Fruit fly (Drosophila melanogaster) S2 (cell line): ENCODE measurements around the gene CG6686.

ENCODE experiments used
- CG8478 ChIP-seq: fragments of >200 bp; optimal IDR thresholded peaks from 2 replicates; lab custom pipeline; 2018
- CTCF ChIP-seq, 2 experiments: fragments of >200 bp; optimal IDR thresholded peaks; 2 replicates each; lab custom pipeline; 2018

Gene CG6686

DNA sequence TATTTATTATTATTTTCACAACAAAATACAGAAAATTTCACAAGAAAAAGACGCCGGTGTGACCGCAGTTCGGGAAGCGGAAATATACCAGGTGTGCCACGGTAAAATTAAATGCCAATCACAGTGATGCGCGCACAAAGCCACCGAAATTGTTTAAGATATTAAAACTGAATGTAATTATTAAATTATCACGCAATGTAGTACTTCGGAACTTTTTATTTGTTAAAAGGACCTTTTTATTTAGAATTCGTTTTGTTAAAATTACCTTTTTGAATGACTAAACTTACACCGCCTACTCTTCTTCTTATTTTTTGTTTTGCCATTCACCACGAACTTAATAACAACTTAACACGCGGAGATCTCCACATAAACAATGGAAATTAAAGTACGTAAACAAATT is at the start of gene CG6686, which contains the start of gene CG34163:
Gene CG6686, minus strand, starts transcription at position 95 of the 400 bp plus-strand sequence.
Gene CG34163, plus strand, starts transcription at position 326 of the 400 bp plus-strand sequence.
- TF ChIP-seq CTCF (optimal IDR thresholded peaks at IDR 0.05; lab: Kevin White, UChicago), result no peak
- no peak for TF ChIP-seq CG8478

DNA sequence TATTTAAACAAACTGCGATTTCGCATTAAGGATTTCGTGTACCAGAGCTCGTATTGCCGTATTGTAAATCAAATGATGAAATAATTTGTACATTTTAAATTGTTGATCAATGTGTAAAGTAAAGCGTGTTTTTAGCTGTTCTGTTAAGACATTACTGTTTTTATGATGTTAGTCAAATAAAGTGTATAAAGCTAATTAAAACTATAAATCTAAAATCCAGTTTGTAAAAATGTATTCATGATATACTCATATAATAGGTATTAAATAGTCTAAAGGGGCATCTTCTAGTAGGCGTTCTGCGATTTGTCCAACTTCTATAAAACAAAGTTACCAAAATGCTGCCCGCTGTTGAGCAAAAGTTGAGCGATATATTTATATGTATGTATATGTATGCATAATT is 46.1 kb upstream of the CG6686 start, which contains the start of gene CG18788:
Gene CG18788, plus strand, starts transcription at position 301 of the 400 bp plus-strand sequence.
- TF ChIP-seq CG8478 (no peak), CTCF (optimal IDR thresholded peaks at IDR 0.05; lab: Kevin White, UChicago) (no peak)

DNA sequence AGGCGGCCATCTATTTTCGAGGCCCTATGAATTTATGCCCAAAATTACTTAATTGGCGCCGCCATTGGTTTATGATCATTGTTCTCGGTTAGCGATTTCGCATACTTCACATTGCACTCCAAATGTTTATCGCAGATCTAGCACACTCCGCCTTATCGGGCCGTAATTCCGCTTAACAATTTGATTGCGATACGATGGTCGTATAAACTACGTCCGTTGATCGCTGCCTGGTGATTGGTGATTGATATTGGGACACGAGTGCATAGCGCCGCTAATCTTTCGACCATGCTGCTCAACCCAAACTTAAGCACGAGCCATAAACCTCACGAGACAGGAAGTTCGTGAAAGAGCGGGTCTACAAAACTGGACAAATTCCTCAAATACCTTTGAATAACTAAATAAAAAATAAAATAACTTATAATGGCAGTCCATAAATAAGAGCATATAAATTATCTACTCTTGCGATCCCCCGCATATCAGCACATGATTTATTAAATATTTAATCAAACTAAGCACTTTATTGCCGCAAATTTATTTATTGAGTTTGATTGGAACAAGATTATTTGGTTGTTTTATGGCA is 42.8 kb upstream of the CG6686 start:
- TF ChIP-seq CG8478, result no peak
- no peak for TF ChIP-seq CTCF (optimal IDR thresholded peaks at IDR 0.05; lab: Kevin White, UChicago)

DNA sequence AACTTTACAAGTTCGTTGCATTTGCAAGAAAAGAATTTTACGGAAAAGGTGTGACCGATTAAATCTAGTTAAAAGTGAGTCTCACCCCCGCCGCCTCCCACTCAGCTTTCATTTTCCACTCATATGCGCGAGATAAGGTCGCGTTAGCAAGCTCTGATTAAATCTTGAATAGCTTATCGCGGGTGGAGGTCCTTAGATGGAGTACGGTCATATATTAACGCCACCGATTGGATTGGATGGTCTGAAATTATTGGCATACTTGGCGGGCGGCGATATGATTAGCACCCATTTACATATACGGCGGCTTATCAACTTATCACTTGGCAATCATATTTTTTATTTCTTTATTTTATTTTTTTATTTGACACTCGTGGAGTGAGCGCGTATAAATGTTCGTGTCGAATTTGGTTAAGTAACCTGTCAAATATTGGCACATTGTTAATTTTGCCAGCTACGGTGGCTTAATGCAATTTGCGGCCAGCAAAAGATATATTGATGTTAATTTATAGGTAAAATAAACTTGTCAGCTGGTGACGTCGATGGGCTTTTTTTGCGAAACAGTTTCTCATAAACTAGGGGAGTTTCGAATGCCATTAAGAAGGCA is 41.9 kb upstream of the CG6686 start:
- TF ChIP-seq CG8478 (no peak), CTCF (optimal IDR thresholded peaks at IDR 0.05; lab: Kevin White, UChicago) (no peak)

DNA sequence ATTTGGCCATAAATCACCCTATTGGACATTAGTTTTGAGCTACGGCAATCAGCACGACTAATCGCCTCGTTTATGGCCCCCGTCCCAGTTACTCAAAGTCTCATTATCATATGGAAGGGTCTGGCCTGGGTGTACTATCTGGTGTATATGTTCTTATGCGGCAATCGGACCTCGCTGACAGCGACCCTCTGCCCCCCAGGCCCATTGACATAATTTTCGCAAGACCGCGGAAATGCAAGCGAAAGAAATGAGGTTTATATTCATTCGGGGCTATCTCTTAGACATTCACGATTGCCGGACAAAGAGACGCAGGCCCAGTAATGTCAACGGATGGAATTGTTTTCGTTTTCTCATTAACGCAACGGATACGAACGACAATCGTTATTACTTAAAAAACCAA is 41.0 kb upstream of the CG6686 start:
- TF ChIP-seq CG8478 (no peak), CTCF (optimal IDR thresholded peaks at IDR 0.05; lab: Kevin White, UChicago) (no peak)

DNA sequence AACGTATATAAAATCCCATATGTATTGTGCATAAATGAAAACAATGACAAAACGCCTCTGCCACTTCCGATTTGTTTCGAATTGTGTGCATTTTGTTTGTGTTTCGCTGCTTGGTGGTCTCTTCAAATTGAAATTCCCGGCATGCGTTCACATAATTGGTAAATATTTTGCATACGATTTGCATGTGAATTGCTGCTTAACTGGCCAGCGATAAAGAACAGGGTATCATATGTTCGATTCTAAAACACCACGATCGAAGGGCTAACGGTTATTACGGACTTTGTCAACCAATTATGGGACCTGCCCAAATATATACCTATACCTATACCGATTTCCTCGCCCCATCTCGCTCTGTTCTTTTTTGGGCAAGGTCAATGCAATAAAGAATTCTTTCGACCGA is 40.3 kb upstream of the CG6686 start:
- no peak for TF ChIP-seq CG8478
- no peak for TF ChIP-seq CTCF (optimal IDR thresholded peaks at IDR 0.05; lab: Kevin White, UChicago)

DNA sequence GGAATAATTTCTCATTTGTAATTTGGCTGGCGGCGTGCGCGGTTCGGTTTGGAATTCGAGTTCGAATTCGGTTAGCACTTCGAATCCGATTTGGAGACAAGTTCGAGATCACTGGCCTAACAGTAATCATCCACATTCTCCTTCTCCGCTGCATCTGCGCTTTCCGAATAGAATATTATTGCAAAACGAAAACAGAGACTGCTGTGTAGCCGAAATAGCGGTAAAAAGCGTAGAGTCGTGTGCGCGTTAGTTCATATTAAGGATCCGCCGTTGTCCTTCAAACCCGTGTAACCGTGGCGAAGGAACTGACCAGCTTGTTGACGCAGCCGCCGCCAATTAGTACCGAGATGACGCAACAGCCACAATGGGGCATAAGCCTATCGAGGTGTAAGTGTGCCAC is 39.6 kb upstream of the CG6686 start, which contains the start of gene dmGlut:
Gene dmGlut, plus strand, starts transcription at position 4 of the 400 bp plus-strand sequence.
- no peak for TF ChIP-seq CG8478
- no peak for TF ChIP-seq CTCF (optimal IDR thresholded peaks at IDR 0.05; lab: Kevin White, UChicago)

DNA sequence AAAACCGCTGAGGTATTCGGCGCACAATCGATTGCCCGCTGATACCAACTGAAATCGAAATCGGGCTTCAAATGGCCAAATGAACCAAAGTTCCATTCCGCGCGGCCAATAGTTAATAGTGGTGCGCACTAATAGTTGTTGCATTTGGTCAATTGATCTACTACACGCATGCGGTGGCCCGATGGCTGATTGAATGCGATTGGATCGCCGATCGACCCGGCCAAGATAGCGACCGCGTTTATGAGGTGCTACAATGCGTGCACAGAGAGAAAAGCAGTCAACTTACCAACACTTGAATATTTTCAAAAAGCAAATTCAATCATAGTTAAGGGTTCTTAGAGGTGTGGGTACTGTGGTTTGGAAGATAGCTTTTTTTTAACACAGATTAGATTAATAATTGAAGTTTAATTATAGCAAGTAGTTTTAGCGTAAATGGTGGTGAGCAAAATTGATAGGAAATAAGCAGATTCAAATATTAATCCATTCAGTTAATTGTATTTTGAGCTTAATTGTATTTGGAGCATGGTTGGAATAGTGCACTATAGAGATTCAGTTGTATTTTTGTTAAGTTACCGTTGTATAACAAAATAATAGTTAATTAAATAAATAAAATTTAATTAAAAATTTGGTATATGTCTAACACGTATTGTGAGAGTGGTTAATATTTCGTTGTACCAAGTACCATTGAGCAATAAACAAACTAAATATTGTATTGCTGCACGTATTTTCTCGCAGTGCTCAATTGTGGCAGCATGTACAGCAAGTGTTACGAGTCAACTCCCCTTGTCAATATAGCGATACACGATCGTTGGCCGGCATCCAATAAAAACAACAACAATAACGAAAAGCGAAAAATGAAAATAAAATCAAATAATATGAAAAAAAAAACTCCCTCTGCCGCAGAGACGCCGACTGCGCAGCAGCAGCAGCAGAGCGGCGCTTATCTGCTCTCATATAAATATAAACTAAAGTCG is 38.9 kb upstream of the CG6686 start:
- no peak for TF ChIP-seq CG8478
- no peak for TF ChIP-seq CTCF (optimal IDR thresholded peaks at IDR 0.05; lab: Kevin White, UChicago)

DNA sequence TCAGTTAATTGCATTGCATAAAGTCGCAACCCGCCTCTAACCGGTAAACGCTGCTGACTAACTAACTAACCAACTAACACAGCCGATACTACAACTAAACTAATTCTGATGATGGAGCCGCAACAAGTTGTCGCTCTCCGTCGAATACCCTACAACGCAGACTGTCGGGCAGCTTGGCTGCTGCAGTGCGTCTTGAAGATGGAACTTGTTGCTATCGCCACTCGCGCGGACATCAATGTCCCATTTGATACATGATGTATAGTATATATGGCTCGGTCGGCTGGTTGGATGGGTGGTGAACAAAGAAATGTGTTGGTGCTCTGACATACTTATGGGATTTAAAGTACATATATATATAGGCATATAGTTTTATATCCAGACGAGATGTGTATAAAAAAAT is 37.7 kb upstream of the CG6686 start:
- no peak for TF ChIP-seq CTCF (optimal IDR thresholded peaks at IDR 0.05; lab: Kevin White, UChicago)
- TF ChIP-seq CG8478, result no peak

DNA sequence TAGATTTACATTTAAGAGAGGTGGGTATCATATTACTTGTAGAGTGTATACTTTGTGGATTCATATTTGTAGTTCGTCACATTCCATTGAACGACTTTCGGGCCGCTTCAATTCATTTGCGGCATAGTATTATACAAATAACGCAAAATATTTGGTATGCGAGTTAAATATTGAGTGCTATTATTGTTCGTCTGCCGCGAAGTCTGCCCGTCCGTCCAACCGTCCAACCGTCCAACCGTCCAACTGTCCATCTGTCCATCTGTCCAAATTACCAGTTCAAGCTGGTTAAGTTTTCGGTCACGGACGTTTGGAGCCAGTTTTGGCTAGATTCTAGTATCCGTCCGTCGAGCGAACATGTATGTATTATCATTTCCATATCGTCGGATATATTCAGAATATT is 36.3 kb upstream of the CG6686 start:
- TF ChIP-seq CTCF (optimal IDR thresholded peaks at IDR 0.05; lab: Kevin White, UChicago), result no peak
- no peak for TF ChIP-seq CG8478

DNA sequence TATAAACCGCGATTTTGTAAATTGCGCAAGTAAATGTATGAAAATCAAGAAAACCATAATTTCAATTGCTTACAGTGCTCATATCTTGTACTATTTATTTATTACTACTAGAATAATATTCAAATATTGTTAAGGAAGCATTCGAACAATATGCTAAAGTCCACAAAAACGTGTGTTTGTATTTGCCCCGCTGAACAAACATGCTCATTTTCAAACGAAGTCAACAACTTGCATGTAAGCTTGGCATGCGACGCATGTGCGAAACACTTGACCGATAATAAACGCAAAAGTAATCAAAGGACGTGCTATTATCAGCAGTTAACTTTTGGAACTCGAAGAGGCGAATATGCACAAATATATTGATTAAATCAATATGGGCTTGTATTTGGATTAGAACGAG is 33.4 kb upstream of the CG6686 start:
- TF ChIP-seq CG8478 (no peak), CTCF (optimal IDR thresholded peaks at IDR 0.05; lab: Kevin White, UChicago) (no peak)

DNA sequence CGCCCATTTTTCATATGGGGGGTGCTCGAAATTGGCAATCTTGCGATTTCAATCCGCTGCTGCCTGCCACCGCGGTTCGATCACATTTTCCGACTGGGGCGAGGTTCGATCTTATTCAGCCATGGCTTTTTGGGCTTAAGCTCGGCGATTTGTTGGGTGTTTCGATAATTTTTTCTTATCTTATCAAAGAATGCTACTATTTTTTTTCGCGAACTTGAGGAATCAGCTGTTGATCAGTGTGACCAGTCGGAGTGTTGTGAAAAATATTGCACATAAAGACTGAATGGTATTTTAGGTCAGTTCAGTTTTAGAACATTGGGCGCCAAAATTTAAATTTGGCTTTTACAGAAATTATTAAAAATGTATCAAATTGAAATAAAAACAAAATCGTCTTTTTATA is 32.9 kb upstream of the CG6686 start, which contains the start of gene Wdr81:
Gene Wdr81, minus strand, starts transcription at position 226 of the 400 bp plus-strand sequence.
- TF ChIP-seq CG8478 (no peak), CTCF (optimal IDR thresholded peaks at IDR 0.05; lab: Kevin White, UChicago) (no peak)

DNA sequence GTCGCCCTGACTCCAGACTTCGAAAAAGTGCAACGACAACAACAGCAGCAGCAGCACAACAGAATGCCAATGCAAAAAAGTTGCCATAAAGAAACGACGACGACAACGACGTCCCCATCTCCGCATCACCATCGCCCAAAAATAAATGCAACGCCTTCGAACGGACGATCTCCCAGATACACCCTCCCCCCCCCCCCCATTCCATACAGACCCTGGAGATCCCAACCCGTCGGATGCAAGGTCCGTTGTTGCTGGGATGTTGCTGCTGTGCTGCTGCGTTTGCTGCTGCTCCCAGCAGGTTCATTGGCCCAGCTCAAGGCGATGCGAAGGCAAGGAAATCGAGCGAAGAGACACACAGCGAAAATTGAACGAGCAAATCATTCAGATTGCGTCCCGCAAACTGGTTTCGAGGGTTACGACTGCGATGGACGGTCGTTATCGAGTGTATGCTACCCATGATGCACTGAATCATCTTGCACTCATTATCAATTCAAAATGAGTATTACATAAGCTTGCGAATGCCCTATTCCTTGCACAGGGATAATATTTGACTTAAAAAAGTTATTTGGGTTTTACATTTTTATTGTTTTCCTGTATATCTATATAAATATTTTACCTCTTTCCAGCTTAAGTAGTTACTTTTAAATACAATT is 26.0 kb upstream of the CG6686 start:
- TF ChIP-seq CTCF (optimal IDR thresholded peaks at IDR 0.05; lab: Kevin White, UChicago) (no peak), CG8478 (no peak)

DNA sequence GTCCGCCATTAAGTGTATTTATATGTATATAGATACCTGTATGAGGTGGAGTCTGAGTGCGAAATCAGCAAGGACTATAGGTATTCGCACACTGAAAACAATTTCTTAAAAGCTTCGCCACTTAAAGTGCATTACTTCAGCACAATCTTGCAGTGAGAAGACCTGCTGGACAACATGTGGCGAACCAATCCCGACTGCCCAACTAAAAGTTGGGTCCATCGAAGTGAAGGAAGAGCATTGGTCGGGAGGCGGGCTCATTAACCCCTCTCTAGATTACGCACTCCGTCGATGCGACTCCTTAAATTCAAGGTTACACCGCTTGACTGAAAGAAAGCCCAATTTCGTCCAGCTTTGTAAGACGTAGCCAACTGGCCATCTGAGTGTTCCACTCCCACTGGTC is 25.4 kb upstream of the CG6686 start:
- TF ChIP-seq CTCF (optimal IDR thresholded peaks at IDR 0.05; lab: Kevin White, UChicago), result no peak
- no peak for TF ChIP-seq CG8478
